Fruit fly (Drosophila melanogaster): ENCODE results near the gene BtbVII.

- no peak for TF ChIP-seq CG8478 (optimal IDR thresholded peaks at IDR 0.05)
- no peak for TF ChIP-seq CTCF (optimal IDR thresholded peaks at IDR 0.05)
Observed at dm6 chr3L:3184104-3184503, 35.7 kb downstream of the BtbVII start, which contains the start of gene CG42494.
